Worm (Caenorhabditis elegans) whole organism, late embryonic: ENCODE results near the gene gpr-1.

Experiments used
- ceh-22 ChIP-seq: sonication (generic microtip); optimal IDR thresholded peaks from 2 replicates; lab custom pipeline; 2017; ENCODE audit warnings: missing biosample characterization, missing genetic modification characterization
- ets-4 ChIP-seq: sonication (generic microtip); optimal IDR thresholded peaks from 2 replicates; lab custom pipeline; 2016; ENCODE audit warnings: missing genetic modification characterization, missing compliant biosample characterization

ce11 chrIII:8656055-8656454 is 27.3 kb downstream of the gpr-1 start:
- no peak for TF ChIP-seq ceh-22 (tag; lab: Kevin White, UChicago)
- no peak for TF ChIP-seq ets-4 (tag; lab: Kevin White, UChicago)
